Worm (Caenorhabditis elegans): ENCODE data around the gene ets-10.

DNA sequence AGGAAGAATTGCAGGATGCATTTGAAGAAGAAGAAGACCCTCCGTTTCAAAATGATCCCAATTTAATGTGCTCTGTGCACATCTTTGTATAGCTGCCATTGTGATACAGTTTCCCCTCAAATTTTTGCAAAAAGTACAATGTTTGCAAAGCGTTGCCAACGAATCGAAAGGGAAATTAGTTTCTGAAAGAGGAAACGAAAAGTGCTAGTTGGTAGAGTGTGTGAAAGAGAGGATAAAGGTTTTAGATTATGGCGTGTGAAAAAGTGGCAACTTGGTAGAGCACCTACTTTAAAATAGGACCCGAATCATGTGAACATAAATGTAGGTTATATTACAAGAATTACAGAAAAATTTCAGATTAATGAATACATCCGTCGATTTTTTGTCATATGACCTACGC is 27.7 kb downstream of the ets-10 start, which contains the start of gene C52B9.8:
- TF ChIP-seq ztf-11 (tag; optimal IDR thresholded peaks at IDR 0.05), result no peak
- TF ChIP-seq ceh-82 (tag; optimal IDR thresholded peaks at IDR 0.05), result no peak
- TF ChIP-seq R02D3.7 (tag; optimal IDR thresholded peaks at IDR 0.05), result no peak
- no peak for TF ChIP-seq nhr-77 (tag; optimal IDR thresholded peaks at IDR 0.05)
- no peak for TF ChIP-seq madf-9 (GFP tag; conservative IDR thresholded peaks at IDR 0.05)
- no peak for TF ChIP-seq lin-39 (tag; optimal IDR thresholded peaks at IDR 0.05)
- TF ChIP-seq unc-39 (tag; optimal IDR thresholded peaks at IDR 0.05), result no peak
- no peak for TF ChIP-seq spr-1 (tag; optimal IDR thresholded peaks at IDR 0.05)
- TF ChIP-seq hlh-30 (tag; optimal IDR thresholded peaks at IDR 0.05; ENCODE audit: insufficient read depth), result no peak
